Worm (Caenorhabditis elegans) whole organism, L1 larva: ENCODE results near the gene D1022.3.

Source experiments
- dpl-1 ChIP-seq, 3 experiments: fragments of 150-350 bp in 2 of 3; sonication (generic microtip) in 1 of 3; optimal IDR thresholded peaks; 2 replicates each; lab custom pipeline; 2014 to 2017; ENCODE audit warnings: missing biosample characterization in 3 of 3, missing genetic modification characterization in 3 of 3, missing genetic modification reagents in 3 of 3
- nhr-12 ChIP-seq: sonication (generic microtip); optimal IDR thresholded peaks from 2 replicates; lab custom pipeline; 2017; ENCODE audit warnings: missing biosample characterization, missing genetic modification characterization
- nhr-76 ChIP-seq: sonication (generic microtip); optimal IDR thresholded peaks from 2 replicates; lab custom pipeline; 2017; ENCODE audit warnings: missing biosample characterization, missing genetic modification characterization
- sox-4 ChIP-seq: sonication (generic microtip); optimal IDR thresholded peaks from 2 replicates; lab custom pipeline; 2016; ENCODE audit warnings: missing genetic modification characterization, missing compliant biosample characterization

ce11 chrII:7419563-7419962 lies 36.5 kb downstream of the D1022.3 start:
- TF ChIP-seq sox-4 (tag; lab: Kevin White, UChicago) = no peak
- TF ChIP-seq nhr-12 (tag; lab: Kevin White, UChicago) = no peak
- TF ChIP-seq nhr-76 = no peak
- TF ChIP-seq dpl-1 (GFP tag; optimal IDR thresholded peaks at IDR 0.05; lab: Kevin White, UChicago) = no peak
